Fruit fly (Drosophila melanogaster) whole organism, larva: ENCODE data around the gene CG42374.

ENCODE experiments used
- noc ChIP-seq: fragments of 200-800 bp; sonication (Bioruptor generic); optimal IDR thresholded peaks from 3 replicates; lab custom pipeline; 2019; ENCODE audit warnings: missing biosample characterization, mild to moderate bottlenecking, missing genetic modification characterization, moderate library complexity

CG42374 gene

dm6 chr3L:19263480-19264140, at the start of gene CG42374, which contains the start of gene Mettl5:
TSS of gene CG42374 (plus strand) at chr3L:19263766.
TSS of gene Mettl5 (plus strand) at chr3L:19263766.
- TF ChIP-seq noc (tag; lab: Kevin White, UChicago), result no peak

- no peak for TF ChIP-seq noc (tag; lab: Kevin White, UChicago)
These were observed 49.3 kb upstream of the CG42374 start for dm6 chr3L:19214223-19214622.

dm6 chr3L:19216377-19216776, 47.2 kb upstream of the CG42374 start:
- no peak for TF ChIP-seq noc (tag; lab: Kevin White, UChicago)

dm6 chr3L:19221455-19221854, 42.1 kb upstream of the CG42374 start:
- no peak for TF ChIP-seq noc (tag; lab: Kevin White, UChicago)

- no peak for TF ChIP-seq noc (tag; lab: Kevin White, UChicago)
These were observed 37.9 kb upstream of the CG42374 start for dm6 chr3L:19225687-19226086.

dm6 chr3L:19228371-19228817, 35.2 kb upstream of the CG42374 start:
- TF ChIP-seq noc (tag; lab: Kevin White, UChicago), result no peak

- TF ChIP-seq noc (tag; lab: Kevin White, UChicago), result no peak
These were observed 34.6 kb upstream of the CG42374 start for dm6 chr3L:19228857-19229398.

dm6 chr3L:19229491-19229890, 34.1 kb upstream of the CG42374 start:
- TF ChIP-seq noc (tag; lab: Kevin White, UChicago), result no peak

- TF ChIP-seq noc (tag; lab: Kevin White, UChicago), result no peak
These were observed 32.6 kb upstream of the CG42374 start for dm6 chr3L:19230801-19231547.

dm6 chr3L:19231608-19232007, 32.0 kb upstream of the CG42374 start:
- no peak for TF ChIP-seq noc (tag; lab: Kevin White, UChicago)

- no peak for TF ChIP-seq noc (tag; lab: Kevin White, UChicago)
These were observed 29.5 kb upstream of the CG42374 start for dm6 chr3L:19233798-19234781.

dm6 chr3L:19234922-19235702, 28.5 kb upstream of the CG42374 start, which contains the start of gene fz2:
TSS of gene fz2 (minus strand) at chr3L:19235373.
- TF ChIP-seq noc (tag; lab: Kevin White, UChicago), result no peak

dm6 chr3L:19236060-19236459, 27.5 kb upstream of the CG42374 start, which contains the start of gene CG33647:
TSS of gene CG33647 (plus strand) at chr3L:19236360.
- TF ChIP-seq noc (tag; lab: Kevin White, UChicago), result no peak

dm6 chr3L:19236554-19236953, 27.0 kb upstream of the CG42374 start:
- no peak for TF ChIP-seq noc (tag; lab: Kevin White, UChicago)
